Fruit fly (Drosophila melanogaster) whole organism, embryonic: ENCODE data around the gene CG15891.

Experiments
- ATbp ChIP-seq: fragments of 200-800 bp; sonication (Bioruptor generic); optimal IDR thresholded peaks from 2 replicates; lab custom pipeline; 2017; ENCODE audit warnings: missing biosample characterization, mild to moderate bottlenecking, missing genetic modification characterization, missing genetic modification reagents
- Atf-2 ChIP-seq: fragments of 200-800 bp; sonication (Bioruptor generic); optimal IDR thresholded peaks from 2 replicates; lab custom pipeline; 2016; ENCODE audit warnings: missing biosample characterization, missing genetic modification characterization
- CG10366 ChIP-seq: fragments of 200-800 bp; sonication (Bioruptor generic); IDR thresholded peaks from 2 replicates; pipeline ENCODE4 v1.3.6; 2022; ENCODE audit warnings: missing biosample characterization, missing genetic modification characterization
- CG10565 ChIP-seq: fragments of 200-800 bp; sonication (Bioruptor generic); optimal IDR thresholded peaks from 3 replicates; lab custom pipeline; 2016; ENCODE audit warnings: missing biosample characterization, mild to moderate bottlenecking, missing genetic modification characterization
- CG10979 ChIP-seq: fragments of 200-800 bp; sonication (Bioruptor generic); optimal IDR thresholded peaks from 2 replicates; lab custom pipeline; 2018; ENCODE audit warnings: missing biosample characterization, mild to moderate bottlenecking, missing genetic modification characterization, moderate library complexity
- CG11398 ChIP-seq: fragments of 200-800 bp; sonication (Bioruptor generic); optimal IDR thresholded peaks from 2 replicates; lab custom pipeline; 2016; ENCODE audit warnings: missing biosample characterization, missing genetic modification characterization
- CG11696 ChIP-seq: fragments of 200-800 bp; sonication (Bioruptor generic); IDR thresholded peaks from 2 replicates; pipeline ENCODE4 v1.3.6; 2022; ENCODE audit warnings: missing biosample characterization, missing genetic modification characterization
- CG13287 ChIP-seq: fragments of 200-800 bp; sonication (Bioruptor generic); IDR thresholded peaks from 2 replicates; pipeline ENCODE4 v1.3.6; 2022; ENCODE audit warnings: missing biosample characterization, missing genetic modification characterization; ENCODE audit not compliant: partially characterized antibody
- CG13775 ChIP-seq: fragments of 200-800 bp; sonication (Bioruptor generic); optimal IDR thresholded peaks from 3 replicates; lab custom pipeline; 2017; ENCODE audit warnings: missing biosample characterization, mild to moderate bottlenecking, missing genetic modification characterization
- CG14710 ChIP-seq: fragments of 200-800 bp; sonication (Bioruptor generic); optimal IDR thresholded peaks from 3 replicates; lab custom pipeline; 2019; ENCODE audit warnings: missing biosample characterization, mild to moderate bottlenecking, missing genetic modification characterization, moderate library complexity
- CG15514 ChIP-seq: fragments of 200-800 bp; sonication (Bioruptor generic); optimal IDR thresholded peaks from 3 replicates; lab custom pipeline; 2017; ENCODE audit warnings: missing biosample characterization, missing genetic modification characterization, mild to moderate bottlenecking, moderate library complexity, missing genetic modification reagents
- CG15601 ChIP-seq: fragments of 200-800 bp; sonication (Bioruptor generic); optimal IDR thresholded peaks from 3 replicates; lab custom pipeline; 2019; ENCODE audit warnings: missing biosample characterization, mild to moderate bottlenecking, missing genetic modification characterization, moderate library complexity
- CG16813 ChIP-seq: fragments of 200-800 bp; sonication (Bioruptor generic); IDR thresholded peaks from 3 replicates; pipeline ENCODE4 v1.3.6; 2022; ENCODE audit warnings: missing biosample characterization, missing genetic modification characterization; ENCODE audit not compliant: partially characterized antibody
- CG16815 ChIP-seq: fragments of 200-800 bp; sonication (Bioruptor generic); optimal IDR thresholded peaks from 3 replicates; lab custom pipeline; 2017; ENCODE audit warnings: missing biosample characterization, mild to moderate bottlenecking, missing genetic modification characterization
- CG17385 ChIP-seq: fragments of 200-800 bp; sonication (Bioruptor generic); optimal IDR thresholded peaks from 3 replicates; lab custom pipeline; 2018; ENCODE audit warnings: missing biosample characterization, mild to moderate bottlenecking, missing genetic modification characterization
- CG18764 ChIP-seq: fragments of 200-800 bp; sonication (Bioruptor generic); optimal IDR thresholded peaks from 3 replicates; lab custom pipeline; 2016; ENCODE audit warnings: missing biosample characterization, missing genetic modification characterization
- CG31224 ChIP-seq: fragments of 200-800 bp; sonication (Bioruptor generic); IDR thresholded peaks from 2 replicates; pipeline ENCODE4 v1.3.6; 2022; ENCODE audit warnings: missing biosample characterization, missing genetic modification characterization
- CG32767 ChIP-seq: fragments of 200-800 bp; sonication (Bioruptor generic); IDR thresholded peaks from 2 replicates; pipeline ENCODE4 v1.3.6; 2022; ENCODE audit warnings: missing biosample characterization, missing genetic modification characterization
- CG6854 ChIP-seq: fragments of 200-800 bp; sonication (Bioruptor generic); optimal IDR thresholded peaks from 3 replicates; lab custom pipeline; 2017; ENCODE audit warnings: missing biosample characterization, mild to moderate bottlenecking, missing genetic modification characterization
- CG7271 ChIP-seq: fragments of 200-800 bp; sonication (Bioruptor generic); optimal IDR thresholded peaks from 2 replicates; lab custom pipeline; 2018; ENCODE audit warnings: missing biosample characterization, mild to moderate bottlenecking, missing genetic modification characterization, moderate library complexity
- CG8281 ChIP-seq: fragments of 200-800 bp; sonication (Bioruptor generic); optimal IDR thresholded peaks from 2 replicates; lab custom pipeline; 2018; ENCODE audit warnings: missing biosample characterization, mild to moderate bottlenecking, missing genetic modification characterization, moderate library complexity
- CG9727 ChIP-seq: fragments of 200-800 bp; sonication (Bioruptor generic); optimal IDR thresholded peaks from 3 replicates; lab custom pipeline; 2017; ENCODE audit warnings: missing biosample characterization, mild to moderate bottlenecking, missing genetic modification characterization
- CG9876 ChIP-seq: fragments of 200-800 bp; sonication (Bioruptor generic); optimal IDR thresholded peaks from 2 replicates; lab custom pipeline; 2016; ENCODE audit warnings: missing biosample characterization, missing genetic modification characterization
- HHEX ChIP-seq: fragments of 200-800 bp; sonication (Bioruptor generic); optimal IDR thresholded peaks from 3 replicates; lab custom pipeline; 2017; ENCODE audit warnings: missing biosample characterization, mild to moderate bottlenecking, missing genetic modification characterization, missing genetic modification reagents
- Hmr ChIP-seq: fragments of 200-800 bp; sonication (Bioruptor generic); optimal IDR thresholded peaks from 3 replicates; lab custom pipeline; 2017; ENCODE audit warnings: mild to moderate bottlenecking, missing biosample characterization, missing genetic modification reagents, missing genetic modification characterization
- Hsf ChIP-seq: fragments of 200-800 bp; sonication (Bioruptor generic); optimal IDR thresholded peaks from 3 replicates; lab custom pipeline; 2016; ENCODE audit warnings: missing biosample characterization, missing genetic modification characterization
- MBD-R2 ChIP-seq: fragments of 200-800 bp; sonication (Bioruptor generic); IDR thresholded peaks from 2 replicates; pipeline ENCODE4 v1.3.6; 2022; ENCODE audit warnings: missing biosample characterization, missing genetic modification characterization
- Pdp1 ChIP-seq, 2 experiments: fragments of 200-800 bp; sonication (Bioruptor generic); optimal IDR thresholded peaks; 3 replicates each; lab custom pipeline; 2016; ENCODE audit warnings: missing biosample characterization in 2 of 2, missing genetic modification characterization in 2 of 2, mild to moderate bottlenecking in 1 of 2, moderate library complexity in 1 of 2
- Rx ChIP-seq: fragments of 200-800 bp; sonication (Bioruptor generic); IDR thresholded peaks from 2 replicates; pipeline ENCODE4 v1.3.6; 2022; ENCODE audit warnings: missing biosample characterization, missing genetic modification characterization
- Scr ChIP-seq: fragments of 200-800 bp; sonication (Bioruptor generic); IDR thresholded peaks from 2 replicates; pipeline ENCODE4 v1.3.6; 2022; ENCODE audit warnings: missing biosample characterization, missing genetic modification characterization; ENCODE audit not compliant: partially characterized antibody
- bcd ChIP-seq: fragments of 200-800 bp; sonication (Bioruptor generic); optimal IDR thresholded peaks from 2 replicates; lab custom pipeline; 2017; ENCODE audit warnings: missing biosample characterization, mild to moderate bottlenecking, missing genetic modification characterization
- da ChIP-seq: fragments of 200-800 bp; sonication (Bioruptor generic); optimal IDR thresholded peaks from 2 replicates; lab custom pipeline; 2016; ENCODE audit warnings: missing biosample characterization, missing genetic modification characterization
- dati ChIP-seq: fragments of 200-800 bp; sonication (Bioruptor generic); IDR thresholded peaks from 2 replicates; pipeline ENCODE4 v1.3.6; 2022; ENCODE audit warnings: missing biosample characterization, missing genetic modification characterization
- dm ChIP-seq: fragments of 200-800 bp; sonication (Bioruptor generic); optimal IDR thresholded peaks from 3 replicates; lab custom pipeline; 2016; ENCODE audit warnings: missing biosample characterization, missing genetic modification characterization
- eve ChIP-seq, 2 experiments: fragments of >200 bp; optimal IDR thresholded peaks; 2 replicates each; lab custom pipeline; 2017; ENCODE audit warnings: missing biosample characterization in 2 of 2, missing genetic modification characterization in 2 of 2
- ewg ChIP-seq: fragments of 200-800 bp; sonication (Bioruptor generic); optimal IDR thresholded peaks from 3 replicates; lab custom pipeline; 2017; ENCODE audit warnings: mild to moderate bottlenecking, missing biosample characterization, missing genetic modification reagents, missing genetic modification characterization
- fru ChIP-seq: fragments of >200 bp; optimal IDR thresholded peaks from 2 replicates; lab custom pipeline; 2017
- grau ChIP-seq: fragments of 200-800 bp; optimal IDR thresholded peaks from 3 replicates; lab custom pipeline; 2019; ENCODE audit warnings: missing biosample characterization, mild to moderate bottlenecking, missing genetic modification characterization, moderate library complexity
- her ChIP-seq: fragments of 200-800 bp; sonication (Bioruptor generic); optimal IDR thresholded peaks from 2 replicates; lab custom pipeline; 2016; ENCODE audit warnings: missing biosample characterization, missing genetic modification characterization
- hth ChIP-seq: fragments of >200 bp; optimal IDR thresholded peaks from 2 replicates; lab custom pipeline; 2017; ENCODE audit warnings: inconsistent platforms
- jigr1 ChIP-seq: fragments of 200-800 bp; sonication (Bioruptor generic); IDR thresholded peaks from 3 replicates; pipeline ENCODE4 v1.3.6; 2022; ENCODE audit warnings: missing biosample characterization, missing genetic modification characterization
- jumu ChIP-seq: fragments of 200-800 bp; sonication (Bioruptor generic); optimal IDR thresholded peaks from 3 replicates; lab custom pipeline; 2016; ENCODE audit warnings: missing biosample characterization, missing genetic modification characterization
- lola ChIP-seq, 3 experiments: fragments of >200 bp in 2 of 3; fragments of 200-800 bp in 1 of 3; sonication (Bioruptor generic) in 1 of 3; optimal IDR thresholded peaks; 2 replicates each; lab custom pipeline; 2017 to 2019; ENCODE audit warnings: missing biosample characterization in 3 of 3, missing genetic modification characterization in 3 of 3, mild to moderate bottlenecking in 1 of 3, moderate library complexity in 1 of 3
- luna ChIP-seq: fragments of 200-800 bp; sonication (Bioruptor generic); optimal IDR thresholded peaks from 2 replicates; lab custom pipeline; 2016; ENCODE audit warnings: missing biosample characterization, missing genetic modification characterization
- nerfin-2 ChIP-seq: fragments of 200-800 bp; sonication (Bioruptor generic); IDR thresholded peaks from 2 replicates; pipeline ENCODE4 v1.3.6; 2022; ENCODE audit warnings: missing biosample characterization, missing genetic modification characterization; ENCODE audit not compliant: partially characterized antibody
- row ChIP-seq: fragments of 200-800 bp; sonication (Bioruptor generic); IDR thresholded peaks from 3 replicates; pipeline ENCODE4 v1.3.6; 2022; ENCODE audit warnings: missing biosample characterization, missing genetic modification characterization
- sens ChIP-seq: fragments of 200-800 bp; sonication (Bioruptor generic); peaks from one replicate; lab custom pipeline; 2016; ENCODE audit warnings: missing biosample characterization, missing genetic modification characterization
- sr ChIP-seq: fragments of 200-800 bp; sonication (Bioruptor generic); IDR thresholded peaks from 3 replicates; pipeline ENCODE4 v1.3.6; 2022; ENCODE audit warnings: missing biosample characterization, missing genetic modification characterization
- tna ChIP-seq: fragments of 200-800 bp; sonication (Bioruptor generic); IDR thresholded peaks from 2 replicates; pipeline ENCODE4 v1.3.6; 2022; ENCODE audit warnings: missing biosample characterization, missing genetic modification characterization; ENCODE audit not compliant: partially characterized antibody
- twi ChIP-seq: fragments of 200-800 bp; optimal IDR thresholded peaks from 2 replicates; lab custom pipeline; 2019; ENCODE audit warnings: missing biosample characterization, mild to moderate bottlenecking, missing genetic modification characterization, moderate library complexity

CG15891 gene

DNA sequence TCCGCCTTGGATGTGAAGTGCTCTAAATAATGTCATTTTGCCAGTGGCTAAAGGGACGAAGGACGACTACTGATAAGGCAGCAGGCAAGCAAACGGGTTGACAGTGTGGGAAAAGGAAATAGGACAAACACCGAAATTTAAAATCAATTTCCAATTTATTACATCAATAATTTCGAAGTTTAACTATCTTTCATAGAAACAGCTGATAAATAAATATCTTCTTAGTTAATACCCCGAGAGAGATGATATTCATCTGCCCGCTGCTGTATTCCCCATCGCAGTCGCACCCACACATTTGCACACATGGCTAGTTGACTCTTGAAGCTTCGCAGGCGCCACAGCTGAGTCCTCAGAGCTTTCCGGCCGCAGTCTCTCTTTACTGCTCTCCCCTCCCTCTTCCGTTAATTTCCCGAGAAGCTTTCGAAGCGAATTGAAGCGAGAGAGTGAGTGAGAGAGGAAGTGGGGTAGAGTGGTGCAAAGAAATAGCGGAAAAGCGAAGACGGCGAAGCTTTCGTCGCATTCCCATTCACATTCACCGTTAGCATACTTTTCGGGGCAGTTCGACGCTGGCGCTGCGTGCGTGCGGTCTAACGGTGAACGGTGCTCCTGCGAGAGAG is 21.8 kb upstream of the CG15891 start (continued):
- no peak for TF ChIP-seq Scr
- no peak for TF ChIP-seq fru
- peak; percentile 41 for TF ChIP-seq CG13775
- TF ChIP-seq Rx (GFP tag; lab: Robert Waterston, UW), result peak; percentile 49
- TF ChIP-seq CG9876, result no peak
- no peak for TF ChIP-seq CG16813 (GFP tag; lab: Robert Waterston, UW)
- TF ChIP-seq CG8281 (tag; lab: Kevin White, UChicago), result no peak
- TF ChIP-seq twi (tag; lab: Kevin White, UChicago), result no peak
- peak; percentile 63 for TF ChIP-seq CG6854
- peak; percentile 46 for TF ChIP-seq bcd
- peak; percentile 55 for TF ChIP-seq CG15514 (GFP tag; lab: Kevin White, UChicago)
- peak; percentile 83 for TF ChIP-seq row
- no peak for TF ChIP-seq dm
- peak; percentile 57 for TF ChIP-seq CG9727 (GFP tag; lab: Kevin White, UChicago)
- TF ChIP-seq dati, result no peak
- TF ChIP-seq CG14710, result peak; percentile 13
- TF ChIP-seq nerfin-2 (GFP tag; lab: Robert Waterston, UW), result no peak
- TF ChIP-seq jumu (GFP tag; lab: Kevin White, UChicago), result peak; percentile 20
- no peak for TF ChIP-seq CG16815 (GFP tag; lab: Kevin White, UChicago)
- peak; percentile 25; the same call in 1 of the 2 replicates for TF ChIP-seq CG32767 (GFP tag; lab: Robert Waterston, UW)
- TF ChIP-seq her (GFP tag; lab: Kevin White, UChicago), result peak; percentile 21
- TF ChIP-seq CG11398 (GFP tag; lab: Kevin White, UChicago), result no peak
- no peak for TF ChIP-seq CG7271
- peak; percentile 85 for TF ChIP-seq Hmr (GFP tag; lab: Kevin White, UChicago)
- TF ChIP-seq CG10565 (GFP tag; lab: Kevin White, UChicago), result no peak
- no peak for TF ChIP-seq CG13287 (GFP tag; lab: Robert Waterston, UW)
- peak; percentile 66 for TF ChIP-seq grau
- TF ChIP-seq eve (GFP tag; optimal IDR thresholded peaks at IDR 0.05; lab: Kevin White, UChicago), result no peak
- peak; percentile 27 for TF ChIP-seq ewg (GFP tag; lab: Kevin White, UChicago)
- no peak for TF ChIP-seq CG18764
- TF ChIP-seq CG10979 (tag; lab: Kevin White, UChicago), result no peak
- no peak for TF ChIP-seq sr (GFP tag; lab: Robert Waterston, UW)
- TF ChIP-seq da (GFP tag; lab: Kevin White, UChicago), result no peak
- TF ChIP-seq lola (GFP tag; optimal IDR thresholded peaks at IDR 0.05; lab: Kevin White, UChicago), result no peak
- no peak for TF ChIP-seq Atf-2 (GFP tag; lab: Kevin White, UChicago)
- TF ChIP-seq Hsf (GFP tag; lab: Kevin White, UChicago), result peak; percentile 60
- peak; percentile 79 for TF ChIP-seq sens (GFP tag; lab: Kevin White, UChicago)
- TF ChIP-seq CG11696 (GFP tag; lab: Robert Waterston, UW), result peak; percentile 72
- TF ChIP-seq HHEX, result peak; percentile 73
- no peak for TF ChIP-seq tna
- no peak for TF ChIP-seq CG15601 (tag; lab: Kevin White, UChicago)
- peak; percentile 51 for TF ChIP-seq ATbp (GFP tag; lab: Kevin White, UChicago)
- peak; percentile 67 for TF ChIP-seq CG17385 (GFP tag; lab: Kevin White, UChicago)
- TF ChIP-seq luna (GFP tag; lab: Kevin White, UChicago), result no peak
- no peak for TF ChIP-seq hth (lab: Kevin White, UChicago)
- no peak for TF ChIP-seq jigr1 (GFP tag; lab: Robert Waterston, UW)
- TF ChIP-seq CG10366 (GFP tag; lab: Robert Waterston, UW), result peak; percentile 60
- peak; percentile 57; the same call in 1 of the 2 replicates for TF ChIP-seq CG31224 (GFP tag; lab: Robert Waterston, UW)
- TF ChIP-seq Pdp1 (GFP tag; optimal IDR thresholded peaks at IDR 0.05; lab: Kevin White, UChicago), result peak in 1 of 2 experiments; percentile 25
- TF ChIP-seq MBD-R2 (GFP tag; lab: Robert Waterston, UW), result peak; percentile 40; the same call in 1 of the 2 replicates
